Fruit fly (Drosophila melanogaster): ENCODE data around the gene eater.

Gene eater

dm6 chr3R:27137914-27138323 lies 38.4 kb upstream of the eater start (continued):
- TF ChIP-seq CG4328 (GFP tag; optimal IDR thresholded peaks at IDR 0.05) (peak; percentile 38), CG11398 (GFP tag; optimal IDR thresholded peaks at IDR 0.05) (no peak), CG7839 (tag; optimal IDR thresholded peaks at IDR 0.05) (no peak), row (GFP tag; IDR thresholded peaks at IDR 0.05) (no peak), CG7372 (GFP tag; IDR thresholded peaks at IDR 0.05) (peak; percentile 41), CG17359 (tag; optimal IDR thresholded peaks at IDR 0.05) (peak; percentile 61), so (GFP tag; IDR thresholded peaks at IDR 0.05) (no peak), CG17385 (GFP tag; optimal IDR thresholded peaks at IDR 0.05) (peak; percentile 40), CG8281 (tag; optimal IDR thresholded peaks at IDR 0.05) (peak; percentile 21), ftz-f1 (GFP tag; optimal IDR thresholded peaks at IDR 0.05) (no peak), CG1603 (tag; optimal IDR thresholded peaks at IDR 0.05) (peak; percentile 68), CG6272 (GFP tag; IDR thresholded peaks at IDR 0.05) (no peak), sens (GFP tag) (peak; percentile 90), CG13287 (GFP tag; IDR thresholded peaks at IDR 0.05; ENCODE audit: partially characterized antibody) (no peak), Tbp (GFP tag; optimal IDR thresholded peaks at IDR 0.05) (no peak), salm (tag; optimal IDR thresholded peaks at IDR 0.05) (peak; percentile 48), mam (GFP tag; optimal IDR thresholded peaks at IDR 0.05) (no peak), dmrt99B (tag; optimal IDR thresholded peaks at IDR 0.05) (peak; percentile 54), CG4707 (GFP tag; optimal IDR thresholded peaks at IDR 0.05) (peak; percentile 54), sens-2 (GFP tag; IDR thresholded peaks at IDR 0.05) (no peak), mld (GFP tag; IDR thresholded peaks at IDR 0.05; ENCODE audit: partially characterized antibody) (no peak), CG10321 (GFP tag; IDR thresholded peaks at IDR 0.05) (no peak), YL-1 (GFP tag; optimal IDR thresholded peaks at IDR 0.05) (peak; percentile 27), Oaz (GFP tag; IDR thresholded peaks at IDR 0.05) (no peak), pnt (GFP tag; optimal IDR thresholded peaks at IDR 0.05) (no peak), da (GFP tag; optimal IDR thresholded peaks at IDR 0.05) (no peak), CG15479 (GFP tag; optimal IDR thresholded peaks at IDR 0.05) (no peak), CG6254 (GFP tag; optimal IDR thresholded peaks at IDR 0.05) (peak; percentile 38), vnd (GFP tag; IDR thresholded peaks at IDR 0.05; ENCODE audit: partially characterized antibody) (no peak), CG34224 (GFP tag; IDR thresholded peaks at IDR 0.05; ENCODE audit: partially characterized antibody) (no peak), gce (GFP tag; IDR thresholded peaks at IDR 0.05) (no peak), Fer3 (tag; optimal IDR thresholded peaks at IDR 0.05) (no peak), Chrac-16 (GFP tag; optimal IDR thresholded peaks at IDR 0.05) (no peak), CG4854 (GFP tag; optimal IDR thresholded peaks at IDR 0.05) (no peak), Blimp-1 (GFP tag; optimal IDR thresholded peaks at IDR 0.05) (peak; percentile 49), CG10959 (GFP tag; IDR thresholded peaks at IDR 0.05) (no peak), CG2116 (GFP tag; optimal IDR thresholded peaks at IDR 0.05) (peak; percentile 2), CG10431 (GFP tag; optimal IDR thresholded peaks at IDR 0.05) (peak; percentile 24), CG2120 (GFP tag; optimal IDR thresholded peaks at IDR 0.05) (no peak), Hr51 (GFP tag; optimal IDR thresholded peaks at IDR 0.05) (peak in 1 of 2 experiments; percentile 13), slou (GFP tag; optimal IDR thresholded peaks at IDR 0.05) (no peak), Sry-δ (GFP tag; optimal IDR thresholded peaks at IDR 0.05) (no peak), CG33557 (GFP tag; optimal IDR thresholded peaks at IDR 0.05) (peak; percentile 43), CG13424 (tag; optimal IDR thresholded peaks at IDR 0.05) (peak; percentile 24), Jarid2 (GFP tag; optimal IDR thresholded peaks at IDR 0.05) (no peak), eyg (GFP tag; optimal IDR thresholded peaks at IDR 0.05) (peak; percentile 17), CTCF (GFP tag; optimal IDR thresholded peaks at IDR 0.05) (peak; percentile 9), CG3847 (GFP tag; IDR thresholded peaks at IDR 0.05) (no peak), Optix (GFP tag; IDR thresholded peaks at IDR 0.05) (no peak), CG1832 (GFP tag; optimal IDR thresholded peaks at IDR 0.05) (no peak), bigmax (GFP tag; optimal IDR thresholded peaks at IDR 0.05) (peak; percentile 23), kay (GFP tag; optimal IDR thresholded peaks at IDR 0.05) (no peak)
